Worm (Caenorhabditis elegans) whole organism, L4/young adult: ENCODE data around the gene puf-12.

Source experiments
- W03F9.2 ChIP-seq: fragments of 150-350 bp; optimal IDR thresholded peaks from 2 replicates; lab custom pipeline; 2014; ENCODE audit warnings: missing biosample characterization, missing genetic modification characterization
- him-1 ChIP-seq: sonication (generic microtip); optimal IDR thresholded peaks from 2 replicates; lab custom pipeline; 2016; ENCODE audit warnings: missing genotype, missing genetic modification reagents, missing genetic modification characterization, missing compliant biosample characterization

- TF ChIP-seq him-1 (tag; lab: Kevin White, UChicago) (no peak), W03F9.2 (tag; lab: Kevin White, UChicago) (no peak)
Measured at ce11 chrII:10073986-10074385, 26.1 kb upstream of the puf-12 start.
